Fruit fly (Drosophila melanogaster): ENCODE results near the gene Ankle2.

Gene Ankle2

DNA sequence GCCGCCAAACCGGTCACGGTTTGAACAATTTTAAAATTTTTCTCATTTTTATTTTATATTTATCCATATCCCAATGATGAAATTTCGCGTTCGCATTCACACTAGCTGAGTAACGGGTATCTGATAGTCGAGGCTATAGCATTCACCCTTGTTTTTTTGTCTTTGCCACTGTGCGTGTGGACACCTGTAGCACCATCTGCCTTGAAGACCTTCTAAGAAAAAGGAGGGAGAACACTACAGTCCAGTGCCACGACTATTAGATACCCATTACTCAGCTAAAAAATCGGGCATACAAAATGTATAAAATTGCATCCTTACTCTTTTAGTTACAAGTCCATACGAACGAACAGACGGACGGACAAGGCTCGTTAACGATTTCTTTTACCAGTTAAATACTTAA, 43.2 kb upstream of the Ankle2 start:
- TF ChIP-seq CG12605 (GFP tag; IDR thresholded peaks at IDR 0.05) (no peak), Pif1A (GFP tag; optimal IDR thresholded peaks at IDR 0.05) (no peak), CG8159 (tag; optimal IDR thresholded peaks at IDR 0.05) (no peak), EcR (GFP tag; optimal IDR thresholded peaks at IDR 0.05) (no peak), rn (GFP tag; IDR thresholded peaks at IDR 0.05) (no peak), gl (tag; optimal IDR thresholded peaks at IDR 0.05) (no peak), CG15710 (tag; optimal IDR thresholded peaks at IDR 0.05) (no peak), CG4496 (GFP tag; IDR thresholded peaks at IDR 0.05) (no peak), D1 (tag; optimal IDR thresholded peaks at IDR 0.05) (no peak), CG8301 (tag; optimal IDR thresholded peaks at IDR 0.05) (no peak), CG9948 (tag; optimal IDR thresholded peaks at IDR 0.05) (no peak), CG13204 (GFP tag; optimal IDR thresholded peaks at IDR 0.05) (no peak), Snoo (tag; optimal IDR thresholded peaks at IDR 0.05) (no peak), fd96Ca (GFP tag; IDR thresholded peaks at IDR 0.05) (no peak), Ets98B (GFP tag; IDR thresholded peaks at IDR 0.05) (no peak), CG17806 (tag; optimal IDR thresholded peaks at IDR 0.05) (no peak), Pif1B (GFP tag; optimal IDR thresholded peaks at IDR 0.05) (no peak), CG14655 (GFP tag; optimal IDR thresholded peaks at IDR 0.05) (no peak), CG10348 (GFP tag; IDR thresholded peaks at IDR 0.05) (no peak)

DNA sequence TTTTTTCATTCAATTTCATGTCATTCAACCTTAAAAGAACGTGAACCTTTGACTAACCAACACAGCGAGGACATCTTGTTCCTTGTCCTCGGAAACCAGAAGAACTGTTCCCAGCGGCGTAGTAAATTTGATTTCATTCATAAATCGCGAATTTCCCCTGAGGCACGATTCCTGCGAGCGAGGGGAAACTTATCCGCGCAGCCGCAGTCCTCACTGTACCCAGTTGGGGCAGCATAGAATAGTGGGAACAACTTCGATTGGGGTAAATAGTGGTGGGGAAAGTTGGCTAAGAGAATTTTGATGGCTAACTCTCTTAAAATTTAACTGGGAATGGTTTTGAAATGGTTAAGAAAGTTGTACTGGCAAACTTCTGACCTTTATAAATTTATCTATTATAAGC, 32.4 kb upstream of the Ankle2 start:
- TF ChIP-seq Pif1A (GFP tag; optimal IDR thresholded peaks at IDR 0.05) (no peak), D1 (tag; optimal IDR thresholded peaks at IDR 0.05) (no peak), CG34367 (tag; optimal IDR thresholded peaks at IDR 0.05) (no peak), fd96Ca (GFP tag; IDR thresholded peaks at IDR 0.05) (no peak), Snoo (tag; optimal IDR thresholded peaks at IDR 0.05) (no peak), Ets98B (GFP tag; IDR thresholded peaks at IDR 0.05) (no peak), CG12605 (GFP tag; IDR thresholded peaks at IDR 0.05) (no peak), EcR (GFP tag; optimal IDR thresholded peaks at IDR 0.05) (no peak), CG32121 (GFP tag; IDR thresholded peaks at IDR 0.05) (no peak), CG10348 (GFP tag; IDR thresholded peaks at IDR 0.05) (no peak), CG14655 (GFP tag; optimal IDR thresholded peaks at IDR 0.05) (no peak), CG17806 (tag; optimal IDR thresholded peaks at IDR 0.05) (no peak), CG8301 (tag; optimal IDR thresholded peaks at IDR 0.05) (no peak), CG4496 (GFP tag; IDR thresholded peaks at IDR 0.05) (no peak), gl (tag; optimal IDR thresholded peaks at IDR 0.05) (no peak), CG13204 (GFP tag; optimal IDR thresholded peaks at IDR 0.05) (no peak), rn (GFP tag; IDR thresholded peaks at IDR 0.05) (no peak)

DNA sequence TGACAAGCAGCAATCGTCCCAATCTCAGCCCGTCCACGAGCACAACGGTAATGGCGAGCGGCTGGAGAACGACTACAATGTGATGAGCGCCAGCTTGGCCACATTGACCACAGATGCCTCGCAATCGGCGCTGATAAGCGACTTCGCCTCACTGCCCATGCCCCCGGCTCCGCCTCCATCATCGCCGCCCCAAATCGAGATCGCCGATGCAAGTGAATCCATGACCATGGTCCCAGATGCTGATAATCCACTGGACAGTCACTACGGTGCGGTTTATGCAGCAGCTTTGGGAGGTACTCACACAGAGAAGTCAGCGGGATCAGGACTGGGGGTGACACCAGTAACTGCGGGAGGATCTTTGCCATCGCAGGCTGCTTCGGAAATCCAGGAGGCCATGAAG, 23.4 kb upstream of the Ankle2 start:
- no peak for TF ChIP-seq fd96Ca (GFP tag; IDR thresholded peaks at IDR 0.05)
- no peak for TF ChIP-seq Pif1B (GFP tag; optimal IDR thresholded peaks at IDR 0.05)
- TF ChIP-seq Snoo (tag; optimal IDR thresholded peaks at IDR 0.05): no peak
- TF ChIP-seq gl (tag; optimal IDR thresholded peaks at IDR 0.05): no peak
- TF ChIP-seq CG15710 (tag; optimal IDR thresholded peaks at IDR 0.05): no peak
- TF ChIP-seq CG8159 (tag; optimal IDR thresholded peaks at IDR 0.05): no peak
- TF ChIP-seq rn (GFP tag; IDR thresholded peaks at IDR 0.05): no peak
- no peak for TF ChIP-seq CG9948 (tag; optimal IDR thresholded peaks at IDR 0.05)
- TF ChIP-seq CG10348 (GFP tag; IDR thresholded peaks at IDR 0.05): no peak
- TF ChIP-seq CG17806 (tag; optimal IDR thresholded peaks at IDR 0.05): no peak
- no peak for TF ChIP-seq Ets98B (GFP tag; IDR thresholded peaks at IDR 0.05)
- TF ChIP-seq D1 (tag; optimal IDR thresholded peaks at IDR 0.05): no peak
- no peak for TF ChIP-seq EcR (GFP tag; optimal IDR thresholded peaks at IDR 0.05)
- TF ChIP-seq CG12605 (GFP tag; IDR thresholded peaks at IDR 0.05): no peak
- TF ChIP-seq CG4496 (GFP tag; IDR thresholded peaks at IDR 0.05): no peak
- TF ChIP-seq Pif1A (GFP tag; optimal IDR thresholded peaks at IDR 0.05): no peak
- TF ChIP-seq CG14655 (GFP tag; optimal IDR thresholded peaks at IDR 0.05): no peak
- no peak for TF ChIP-seq CG32121 (GFP tag; IDR thresholded peaks at IDR 0.05)
- no peak for TF ChIP-seq CG34367 (tag; optimal IDR thresholded peaks at IDR 0.05)

DNA sequence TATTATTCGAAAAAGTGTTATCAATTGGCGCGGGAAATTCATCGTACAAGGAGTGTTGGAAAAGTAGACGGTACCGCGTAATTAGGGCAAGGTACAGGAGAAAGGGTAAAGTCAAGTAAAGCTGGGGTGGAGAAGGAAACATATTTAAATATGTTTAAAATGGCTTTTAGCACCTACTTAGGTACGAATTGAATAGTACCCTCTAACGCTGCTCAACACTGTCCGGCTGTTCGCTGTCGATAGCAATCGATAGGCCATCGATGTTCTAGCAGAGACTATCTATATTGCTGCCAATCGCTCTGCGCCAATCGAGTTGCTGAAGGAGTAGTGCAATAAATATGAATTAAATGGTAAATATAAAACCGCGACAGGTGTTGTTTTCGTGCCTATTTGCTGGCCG, 20.3 kb upstream of the Ankle2 start, which contains the start of gene X11L:
Gene X11L (plus strand): TSS at position 279 of the 400 bp plus-strand sequence.
- TF ChIP-seq gl (tag; optimal IDR thresholded peaks at IDR 0.05) (no peak), CG10348 (GFP tag; IDR thresholded peaks at IDR 0.05) (no peak), EcR (GFP tag; optimal IDR thresholded peaks at IDR 0.05) (no peak), CG12605 (GFP tag; IDR thresholded peaks at IDR 0.05) (no peak), CG34367 (tag; optimal IDR thresholded peaks at IDR 0.05) (peak; percentile 24), fd96Ca (GFP tag; IDR thresholded peaks at IDR 0.05) (peak; percentile 75), CG8159 (tag; optimal IDR thresholded peaks at IDR 0.05) (peak; percentile 38), CG32121 (GFP tag; IDR thresholded peaks at IDR 0.05) (peak; percentile 72), CG15710 (tag; optimal IDR thresholded peaks at IDR 0.05) (peak; percentile 20), CG17806 (tag; optimal IDR thresholded peaks at IDR 0.05) (peak; percentile 3), CG9948 (tag; optimal IDR thresholded peaks at IDR 0.05) (peak; percentile 14), Pif1B (GFP tag; optimal IDR thresholded peaks at IDR 0.05) (peak; percentile 30), rn (GFP tag; IDR thresholded peaks at IDR 0.05) (peak; percentile 26; the same call in 1 of the 2 replicates), CG8301 (tag; optimal IDR thresholded peaks at IDR 0.05) (peak; percentile 33), Pif1A (GFP tag; optimal IDR thresholded peaks at IDR 0.05) (peak; percentile 56), CG4496 (GFP tag; IDR thresholded peaks at IDR 0.05) (peak; percentile 74; the same call in 2 of the 3 replicates), D1 (tag; optimal IDR thresholded peaks at IDR 0.05) (no peak), Ets98B (GFP tag; IDR thresholded peaks at IDR 0.05) (peak; percentile 68), Snoo (tag; optimal IDR thresholded peaks at IDR 0.05) (peak; percentile 25), CG14655 (GFP tag; optimal IDR thresholded peaks at IDR 0.05) (no peak)

DNA sequence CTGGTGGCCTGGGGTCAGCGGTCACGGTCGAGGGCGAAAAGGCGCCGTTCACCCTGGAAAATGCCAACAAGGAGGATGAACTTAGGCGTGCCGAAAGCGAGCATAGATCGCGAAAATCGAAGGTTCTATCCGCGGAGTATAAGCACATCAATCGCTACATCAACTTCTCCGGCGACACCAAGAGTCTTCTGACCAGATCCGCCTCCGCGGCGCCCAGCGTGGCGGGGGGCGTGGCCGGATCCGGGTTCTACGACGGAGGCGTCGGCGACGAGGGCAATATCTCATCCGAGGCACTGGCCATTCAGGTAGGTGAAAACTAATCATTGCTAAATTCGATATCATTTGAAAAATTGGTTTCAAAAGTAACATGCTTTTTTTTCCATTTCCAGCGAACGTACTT, 18.6 kb upstream of the Ankle2 start:
- no peak for TF ChIP-seq CG15710 (tag; optimal IDR thresholded peaks at IDR 0.05)
- no peak for TF ChIP-seq Pif1B (GFP tag; optimal IDR thresholded peaks at IDR 0.05)
- TF ChIP-seq fd96Ca (GFP tag; IDR thresholded peaks at IDR 0.05): no peak
- TF ChIP-seq rn (GFP tag; IDR thresholded peaks at IDR 0.05): no peak
- no peak for TF ChIP-seq CG9948 (tag; optimal IDR thresholded peaks at IDR 0.05)
- no peak for TF ChIP-seq Ets98B (GFP tag; IDR thresholded peaks at IDR 0.05)
- no peak for TF ChIP-seq CG8301 (tag; optimal IDR thresholded peaks at IDR 0.05)
- no peak for TF ChIP-seq Pif1A (GFP tag; optimal IDR thresholded peaks at IDR 0.05)
- no peak for TF ChIP-seq CG12605 (GFP tag; IDR thresholded peaks at IDR 0.05)
- no peak for TF ChIP-seq CG13204 (GFP tag; optimal IDR thresholded peaks at IDR 0.05)
- no peak for TF ChIP-seq CG17806 (tag; optimal IDR thresholded peaks at IDR 0.05)
- no peak for TF ChIP-seq gl (tag; optimal IDR thresholded peaks at IDR 0.05)
- no peak for TF ChIP-seq CG14655 (GFP tag; optimal IDR thresholded peaks at IDR 0.05)
